Worm (Caenorhabditis elegans): ENCODE data around the gene spv-1.

- TF ChIP-seq B0310.2 (tag; optimal IDR thresholded peaks at IDR 0.05) (no peak), sea-1 (GFP tag; conservative IDR thresholded peaks at IDR 0.05) (no peak), aly-1 (tag; optimal IDR thresholded peaks at IDR 0.05) (no peak), ama-1 (optimal IDR thresholded peaks at IDR 0.05) (no peak), F13C5.2 (tag; optimal IDR thresholded peaks at IDR 0.05) (no peak), tbx-11 (GFP tag; IDR thresholded peaks at IDR 0.05) (no peak), ceh-36 (tag; optimal IDR thresholded peaks at IDR 0.05) (no peak), hnd-1 (tag; optimal IDR thresholded peaks at IDR 0.05) (no peak)
Observed at ce11 chrII:7864892-7865291, 63.6 kb downstream of the spv-1 start.

All from whole organism, early embryonic.